Fruit fly (Drosophila melanogaster) whole organism, embryonic: ENCODE data around the gene ND-MNLL.
A peak's percentile ranks its signal among the peaks of the same experiment; 100 is the strongest.

Experiments
- Abd-B ChIP-seq: fragments of 200-800 bp; sonication (Bioruptor generic); optimal IDR thresholded peaks from 2 replicates; lab custom pipeline; 2018; ENCODE audit warnings: missing biosample characterization, mild to moderate bottlenecking, missing genetic modification characterization, moderate library complexity
- Atf3 ChIP-seq: fragments of 200-800 bp; sonication (Bioruptor generic); optimal IDR thresholded peaks from 3 replicates; lab custom pipeline; 2016; ENCODE audit warnings: missing biosample characterization, missing genetic modification characterization
- Awh ChIP-seq: fragments of 200-800 bp; sonication (Bioruptor generic); IDR thresholded peaks from 2 replicates; pipeline ENCODE4, ENCODE4 v1.3.6; 2022; ENCODE audit warnings: missing biosample characterization, missing genetic modification characterization
- BEAF-32 ChIP-seq: fragments of 200-800 bp; sonication (Bioruptor generic); optimal IDR thresholded peaks from 3 replicates; lab custom pipeline; 2017; ENCODE audit warnings: missing biosample characterization, missing genetic modification characterization, mild to moderate bottlenecking, moderate library complexity, missing genetic modification reagents
- CG11560 ChIP-seq: fragments of 200-800 bp; sonication (Bioruptor generic); IDR thresholded peaks from 3 replicates; pipeline ENCODE4 v1.3.6; 2022; ENCODE audit warnings: missing biosample characterization, missing genetic modification characterization
- CG12236 ChIP-seq: fragments of 200-800 bp; sonication (Bioruptor generic); optimal IDR thresholded peaks from 2 replicates; lab custom pipeline; 2016; ENCODE audit warnings: missing biosample characterization, missing genetic modification characterization
- CG12744 ChIP-seq: fragments of 200-800 bp; sonication (Bioruptor generic); optimal IDR thresholded peaks from 2 replicates; lab custom pipeline; 2016; ENCODE audit warnings: missing biosample characterization, missing genetic modification characterization
- CG13894 ChIP-seq: fragments of 200-800 bp; sonication (Bioruptor generic); optimal IDR thresholded peaks from 3 replicates; lab custom pipeline; 2018; ENCODE audit warnings: missing biosample characterization, mild to moderate bottlenecking, missing genetic modification characterization, moderate library complexity
- CG14965 ChIP-seq: fragments of 200-800 bp; sonication (Bioruptor generic); optimal IDR thresholded peaks from 2 replicates; lab custom pipeline; 2016; ENCODE audit warnings: missing biosample characterization, missing genetic modification characterization, borderline replicate concordance
- CG17829 ChIP-seq: fragments of 200-800 bp; optimal IDR thresholded peaks from 2 replicates; lab custom pipeline; 2019; ENCODE audit warnings: missing biosample characterization, mild to moderate bottlenecking, missing genetic modification characterization, moderate library complexity
- CG1832 ChIP-seq: fragments of 200-800 bp; sonication (Bioruptor generic); optimal IDR thresholded peaks from 2 replicates; lab custom pipeline; 2017; ENCODE audit warnings: missing biosample characterization, mild to moderate bottlenecking, missing genetic modification characterization, inconsistent platforms
- CG18599 ChIP-seq: fragments of 200-800 bp; sonication (Bioruptor generic); optimal IDR thresholded peaks from 3 replicates; lab custom pipeline; 2017; ENCODE audit warnings: missing biosample characterization, missing genetic modification characterization, mild to moderate bottlenecking, moderate library complexity, missing genetic modification reagents
- CG2129 ChIP-seq: fragments of 200-800 bp; sonication (Bioruptor generic); IDR thresholded peaks from 2 replicates; pipeline ENCODE4 v1.3.6; 2022; ENCODE audit warnings: missing biosample characterization, missing genetic modification characterization; ENCODE audit not compliant: partially characterized antibody
- CG2202 ChIP-seq: fragments of 200-800 bp; sonication (Bioruptor generic); optimal IDR thresholded peaks from 2 replicates; lab custom pipeline; 2018; ENCODE audit warnings: missing biosample characterization, mild to moderate bottlenecking, missing genetic modification characterization
- CG30020 ChIP-seq: fragments of 200-800 bp; optimal IDR thresholded peaks from 2 replicates; lab custom pipeline; 2019; ENCODE audit warnings: missing biosample characterization, mild to moderate bottlenecking, missing genetic modification characterization, moderate library complexity
- CG32532 ChIP-seq: fragments of 200-800 bp; sonication (Bioruptor generic); IDR thresholded peaks from 2 replicates; pipeline ENCODE4 v1.3.6; 2022; ENCODE audit warnings: missing biosample characterization, missing genetic modification characterization
- CG3407 ChIP-seq: fragments of 200-800 bp; sonication (Bioruptor generic); optimal IDR thresholded peaks from 2 replicates; lab custom pipeline; 2018; ENCODE audit warnings: missing biosample characterization, mild to moderate bottlenecking, missing genetic modification characterization
- CG4404 ChIP-seq: fragments of 200-800 bp; sonication (Bioruptor generic); IDR thresholded peaks from 2 replicates; pipeline ENCODE4 v1.3.6; 2022; ENCODE audit warnings: missing biosample characterization, missing genetic modification characterization
- CG7786 ChIP-seq: fragments of 200-800 bp; sonication (Bioruptor generic); optimal IDR thresholded peaks from 2 replicates; lab custom pipeline; 2016; ENCODE audit warnings: missing biosample characterization, missing genetic modification characterization
- CG8089 ChIP-seq: fragments of 200-800 bp; sonication (Bioruptor generic); optimal IDR thresholded peaks from 3 replicates; lab custom pipeline; 2016; ENCODE audit warnings: missing biosample characterization, missing genetic modification characterization
- CG9215 ChIP-seq: fragments of 200-800 bp; sonication (Bioruptor generic); IDR thresholded peaks from 2 replicates; pipeline ENCODE4 v1.3.6; 2022; ENCODE audit warnings: missing biosample characterization, missing genetic modification characterization
- CG9609 ChIP-seq: fragments of 200-800 bp; sonication (Bioruptor generic); optimal IDR thresholded peaks from 3 replicates; lab custom pipeline; 2016; ENCODE audit warnings: missing biosample characterization, missing genetic modification characterization
- D19A ChIP-seq: fragments of 200-800 bp; optimal IDR thresholded peaks from 3 replicates; lab custom pipeline; 2019; ENCODE audit warnings: missing biosample characterization, mild to moderate bottlenecking, missing genetic modification characterization, moderate library complexity
- Dad ChIP-seq: fragments of 200-800 bp; sonication (Bioruptor generic); optimal IDR thresholded peaks from 3 replicates; lab custom pipeline; 2016; ENCODE audit warnings: missing biosample characterization, missing genetic modification characterization
- Dip2 ChIP-seq: fragments of 200-800 bp; sonication (Bioruptor generic); IDR thresholded peaks from 2 replicates; pipeline ENCODE4 v1.3.6; 2022; ENCODE audit warnings: missing biosample characterization, missing genetic modification characterization
- E2f2 ChIP-seq: fragments of 200-800 bp; sonication (Bioruptor generic); IDR thresholded peaks from 2 replicates; pipeline ENCODE4 v1.3.6; 2022; ENCODE audit warnings: missing biosample characterization, missing genetic modification characterization
- HLHmδ ChIP-seq: fragments of 200-800 bp; sonication (Bioruptor generic); optimal IDR thresholded peaks from 2 replicates; lab custom pipeline; 2018; ENCODE audit warnings: missing biosample characterization, mild to moderate bottlenecking, missing genetic modification characterization, moderate library complexity
- Hr39 ChIP-seq: fragments of >200 bp; optimal IDR thresholded peaks from 2 replicates; lab custom pipeline; 2017
- Mad ChIP-seq: fragments of 200-800 bp; sonication (Bioruptor generic); optimal IDR thresholded peaks from 2 replicates; lab custom pipeline; 2016; ENCODE audit warnings: missing biosample characterization, missing genetic modification characterization
- Ravus ChIP-seq: fragments of 200-800 bp; sonication (Bioruptor generic); IDR thresholded peaks from 2 replicates; pipeline ENCODE4 v1.3.6; 2022; ENCODE audit warnings: missing biosample characterization, missing genetic modification characterization
- Scr ChIP-seq: fragments of 200-800 bp; sonication (Bioruptor generic); IDR thresholded peaks from 2 replicates; pipeline ENCODE4 v1.3.6; 2022; ENCODE audit warnings: missing biosample characterization, missing genetic modification characterization; ENCODE audit not compliant: partially characterized antibody
- Side ChIP-seq: fragments of 200-800 bp; sonication (Bioruptor generic); optimal IDR thresholded peaks from 2 replicates; lab custom pipeline; 2016; ENCODE audit warnings: missing biosample characterization, missing genetic modification characterization
- cad ChIP-seq: fragments of >200 bp; optimal IDR thresholded peaks from 2 replicates; lab custom pipeline; 2017; ENCODE audit warnings: missing biosample characterization, missing genetic modification characterization
- gt ChIP-seq: fragments of 200-800 bp; sonication (Bioruptor generic); IDR thresholded peaks from 2 replicates; pipeline ENCODE4 v1.3.6; 2022; ENCODE audit warnings: missing biosample characterization, missing genetic modification characterization
- kay ChIP-seq: fragments of 200-800 bp; sonication (Bioruptor generic); optimal IDR thresholded peaks from 2 replicates; lab custom pipeline; 2016; ENCODE audit warnings: missing biosample characterization, missing genetic modification characterization
- ken ChIP-seq: fragments of 200-800 bp; sonication (Bioruptor generic); IDR thresholded peaks from 3 replicates; pipeline ENCODE4 v1.3.6; 2022; ENCODE audit warnings: missing biosample characterization, missing genetic modification characterization
- kni ChIP-seq: fragments of 200-800 bp; sonication (Bioruptor generic); optimal IDR thresholded peaks from 3 replicates; lab custom pipeline; 2017; ENCODE audit warnings: mild to moderate bottlenecking, missing biosample characterization, missing genetic modification reagents, missing genetic modification characterization
- mam ChIP-seq: fragments of 200-800 bp; sonication (Bioruptor generic); optimal IDR thresholded peaks from 3 replicates; lab custom pipeline; 2016; ENCODE audit warnings: missing biosample characterization, missing genetic modification characterization
- mld ChIP-seq: fragments of 200-800 bp; sonication (Bioruptor generic); IDR thresholded peaks from 3 replicates; pipeline ENCODE4 v1.3.6; 2022; ENCODE audit warnings: missing biosample characterization, missing genetic modification characterization; ENCODE audit not compliant: partially characterized antibody
- nmo ChIP-seq: fragments of 200-800 bp; sonication (Bioruptor generic); optimal IDR thresholded peaks from 2 replicates; lab custom pipeline; 2018; ENCODE audit warnings: missing biosample characterization, mild to moderate bottlenecking, missing genetic modification characterization, moderate library complexity
- odd ChIP-seq: fragments of 200-800 bp; sonication (Bioruptor generic); optimal IDR thresholded peaks from 2 replicates; lab custom pipeline; 2017; ENCODE audit warnings: missing biosample characterization, mild to moderate bottlenecking, missing genetic modification characterization
- org-1 ChIP-seq: fragments of 200-800 bp; sonication (Bioruptor generic); optimal IDR thresholded peaks from 2 replicates; lab custom pipeline; 2017; ENCODE audit warnings: missing biosample characterization, missing genetic modification characterization
- otp ChIP-seq: fragments of 200-800 bp; sonication (Bioruptor generic); IDR thresholded peaks from 3 replicates; pipeline ENCODE4, ENCODE4 v1.3.6; 2022; ENCODE audit warnings: missing biosample characterization, missing genetic modification characterization
- pfk ChIP-seq: fragments of 200-800 bp; sonication (Bioruptor generic); optimal IDR thresholded peaks from 2 replicates; lab custom pipeline; 2018; ENCODE audit warnings: missing biosample characterization, mild to moderate bottlenecking, missing genetic modification characterization, moderate library complexity
- phol ChIP-seq: fragments of 200-800 bp; sonication (Bioruptor generic); optimal IDR thresholded peaks from 3 replicates; lab custom pipeline; 2018; ENCODE audit warnings: missing biosample characterization, mild to moderate bottlenecking, missing genetic modification characterization, moderate library complexity
- sd ChIP-seq: fragments of 200-800 bp; sonication (Bioruptor generic); optimal IDR thresholded peaks from 3 replicates; lab custom pipeline; 2018; ENCODE audit warnings: missing biosample characterization, mild to moderate bottlenecking, missing genetic modification characterization, moderate library complexity
- sens-2 ChIP-seq: fragments of 200-800 bp; sonication (Bioruptor generic); IDR thresholded peaks from 2 replicates; pipeline ENCODE4 v1.3.6; 2022; ENCODE audit warnings: missing biosample characterization, missing genetic modification characterization
- slbo ChIP-seq: fragments of 200-800 bp; sonication (Bioruptor generic); IDR thresholded peaks from 2 replicates; pipeline ENCODE4 v1.3.6; 2022; ENCODE audit warnings: missing biosample characterization, missing genetic modification characterization
- stc ChIP-seq: fragments of 200-800 bp; sonication (Bioruptor generic); IDR thresholded peaks from 2 replicates; pipeline ENCODE4 v1.3.6; 2022; ENCODE audit warnings: missing biosample characterization, missing genetic modification characterization

Gene ND-MNLL

DNA sequence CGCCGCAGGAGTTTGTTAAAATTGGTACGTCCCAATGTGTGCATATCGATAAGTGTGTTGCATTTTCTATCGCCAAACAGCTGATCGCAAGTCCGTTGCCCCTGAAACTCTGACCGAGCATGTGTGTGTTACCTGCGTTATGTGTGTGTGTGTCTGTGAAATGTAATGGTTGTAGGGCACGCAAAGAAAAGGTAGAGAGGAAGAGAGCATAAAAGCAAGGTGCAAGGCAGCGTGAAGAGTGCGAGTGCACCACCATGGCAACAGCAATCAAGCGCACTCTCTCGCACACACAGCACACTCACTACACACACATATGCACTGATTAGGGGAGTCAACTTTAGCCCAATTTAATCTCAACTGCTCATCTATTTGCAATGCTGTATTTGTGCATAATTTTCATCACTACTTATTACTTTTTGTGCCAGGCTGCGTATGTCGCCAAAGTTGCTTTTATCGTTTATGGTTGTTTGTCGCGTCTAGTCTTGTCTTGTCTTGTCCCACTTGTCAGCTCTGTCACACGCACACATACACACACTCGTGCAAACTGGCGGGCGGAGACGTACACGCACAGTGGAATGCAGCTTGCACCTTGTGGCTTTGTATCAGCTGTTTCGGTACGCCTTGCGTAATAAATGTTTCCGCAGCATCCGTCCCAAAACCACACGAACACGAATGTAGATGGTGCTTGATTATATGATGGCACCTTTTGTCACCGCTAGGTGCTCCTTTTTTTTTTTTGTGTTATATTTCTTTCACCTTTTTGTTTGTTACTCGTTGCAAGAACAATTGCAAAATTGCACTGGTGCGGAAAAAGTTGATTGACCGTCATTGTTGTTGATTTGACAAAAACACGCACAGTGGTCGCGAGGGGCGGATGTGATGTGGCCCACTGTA, 44.2 kb upstream of the ND-MNLL start (continued):
- TF ChIP-seq CG14965 (GFP tag; lab: Kevin White, UChicago) (peak; percentile 23), org-1 (peak; percentile 85), odd (peak; percentile 82), Ravus (GFP tag; lab: Robert Waterston, UW) (no peak), HLHmδ (GFP tag; lab: Kevin White, UChicago) (peak; percentile 3), CG2129 (GFP tag; lab: Robert Waterston, UW) (no peak), CG2202 (tag; lab: Kevin White, UChicago) (peak; percentile 73), slbo (no peak), Hr39 (lab: Kevin White, UChicago) (no peak), CG4404 (peak; percentile 73; the same call in 1 of the 2 replicates), D19A (tag; lab: Kevin White, UChicago) (peak; percentile 82), kni (GFP tag; lab: Kevin White, UChicago) (peak; percentile 87), CG1832 (peak; percentile 55), BEAF-32 (peak; percentile 12), Side (GFP tag; lab: Kevin White, UChicago) (peak; percentile 82), CG12236 (GFP tag; lab: Kevin White, UChicago) (peak; percentile 64), phol (tag; lab: Kevin White, UChicago) (peak; percentile 92), CG3407 (peak; percentile 76), nmo (peak; percentile 92), CG32532 (GFP tag; lab: Robert Waterston, UW) (0 out of 2 replicates have a peak, but pooled peaks have one; percentile 52), CG12744 (no peak), CG11560 (peak; percentile 42; the same call in 2 of the 3 replicates), Atf3 (GFP tag; lab: Kevin White, UChicago) (peak; percentile 81), Dad (GFP tag; lab: Kevin White, UChicago) (peak; percentile 59), CG18599 (GFP tag; lab: Kevin White, UChicago) (peak; percentile 62), pfk (no peak), CG30020 (tag; lab: Kevin White, UChicago) (peak; percentile 38), Dip2 (GFP tag; lab: Robert Waterston, UW) (no peak), CG9215 (GFP tag; lab: Robert Waterston, UW) (peak; percentile 36; the same call in 1 of the 2 replicates), CG8089 (GFP tag; lab: Kevin White, UChicago) (peak; percentile 79), CG9609 (GFP tag; lab: Kevin White, UChicago) (peak; percentile 88), CG13894 (tag; lab: Kevin White, UChicago) (no peak), ken (GFP tag; lab: Robert Waterston, UW) (peak; percentile 66; the same call in 2 of the 3 replicates), sd (peak; percentile 23), Scr (GFP tag; lab: Robert Waterston, UW) (no peak), otp (GFP tag; lab: Robert Waterston, UW) (peak; percentile 68; the same call in 2 of the 3 replicates), Awh (GFP tag; lab: Robert Waterston, UW) (peak; percentile 70; the same call in 1 of the 2 replicates), CG17829 (peak; percentile 83), Mad (GFP tag; lab: Kevin White, UChicago) (peak; percentile 46), Abd-B (GFP tag; lab: Kevin White, UChicago) (peak; percentile 78), sens-2 (peak; percentile 56), mam (GFP tag; lab: Kevin White, UChicago) (peak; percentile 52), CG7786 (GFP tag; lab: Kevin White, UChicago) (peak; percentile 80), mld (no peak), stc (peak; percentile 60), kay (GFP tag; lab: Kevin White, UChicago) (peak; percentile 33), cad (no peak), E2f2 (no peak; the same call in 1 of the 2 replicates), gt (peak; percentile 67; the same call in 1 of the 2 replicates)
